Worm (Caenorhabditis elegans) whole organism, L1 larva: ENCODE measurements around the gene nhr-80.
A peak's percentile ranks its signal among the peaks of the same experiment; 100 is the strongest.

Experiments
- C04F5.9 ChIP-seq: sonication (generic microtip); optimal IDR thresholded peaks from 2 replicates; lab custom pipeline; 2016; ENCODE audit warnings: missing genetic modification characterization, missing compliant biosample characterization
- C16A3.4 ChIP-seq: fragments of 150-350 bp; optimal IDR thresholded peaks from 2 replicates; lab custom pipeline; 2014; ENCODE audit warnings: missing biosample characterization, missing genetic modification characterization
- aha-1 ChIP-seq: fragments of 150-350 bp; optimal IDR thresholded peaks from 2 replicates; lab custom pipeline; 2014; ENCODE audit warnings: missing biosample characterization, missing genetic modification characterization
- blmp-1 ChIP-seq: fragments of 150-350 bp; optimal IDR thresholded peaks from 2 replicates; lab custom pipeline; 2014; ENCODE audit warnings: missing biosample characterization, missing genetic modification characterization
- ces-1 ChIP-seq: fragments of 150-350 bp; optimal IDR thresholded peaks from 2 replicates; lab custom pipeline; 2014; ENCODE audit warnings: missing biosample characterization, missing genetic modification reagents, missing genetic modification characterization
- dpl-1 ChIP-seq, 3 experiments: fragments of 150-350 bp in 2 of 3; sonication (generic microtip) in 1 of 3; optimal IDR thresholded peaks; 2 replicates each; lab custom pipeline; 2014 to 2017; ENCODE audit warnings: missing biosample characterization in 3 of 3, missing genetic modification characterization in 3 of 3, missing genetic modification reagents in 3 of 3
- dsc-1 ChIP-seq: sonication (generic microtip); optimal IDR thresholded peaks from 2 replicates; lab custom pipeline; 2016; ENCODE audit warnings: mild to moderate bottlenecking, missing genetic modification characterization, missing compliant biosample characterization
- efl-1 ChIP-seq, 4 experiments: fragments of 150-350 bp; optimal IDR thresholded peaks in 3 of 4; peaks in 1 of 4; 1 replicate in 1 of 4; 2 replicates in 3 of 4; lab custom pipeline; 2014; ENCODE audit warnings: missing biosample characterization in 2 of 4, missing genetic modification characterization in 2 of 4, missing genetic modification reagents in 2 of 4
- egl-27 ChIP-seq, 2 experiments: fragments of 150-350 bp in 1 of 2; sonication (generic microtip); optimal IDR thresholded peaks; 3 replicates each; lab custom pipeline; 2017 to 2018; ENCODE audit warnings: missing biosample characterization in 2 of 2, missing genetic modification characterization in 2 of 2, missing genetic modification reagents in 2 of 2
- elt-2 ChIP-seq: sonication (generic microtip); optimal IDR thresholded peaks from 2 replicates; lab custom pipeline; 2016; ENCODE audit warnings: missing genetic modification characterization, mild to moderate bottlenecking, inconsistent platforms, missing compliant biosample characterization, missing genetic modification reagents
- elt-3 ChIP-seq, 6 experiments: fragments of 150-350 bp in 1 of 6; sonication (generic microtip); optimal IDR thresholded peaks; 2 replicates each; lab custom pipeline; 2017 to 2018; ENCODE audit warnings: missing biosample characterization in 6 of 6, missing genetic modification characterization in 6 of 6, inconsistent platforms in 1 of 6
- hlh-4 ChIP-seq: sonication (generic microtip); optimal IDR thresholded peaks from 2 replicates; lab custom pipeline; 2016; ENCODE audit warnings: mild to moderate bottlenecking, missing genetic modification characterization, missing compliant biosample characterization
- jun-1 ChIP-seq: fragments of 150-350 bp; optimal IDR thresholded peaks from 2 replicates; lab custom pipeline; 2014; ENCODE audit warnings: missing biosample characterization, missing genetic modification reagents, missing genetic modification characterization
- lin-14 ChIP-seq: fragments of 200-800 bp; sonication (Bioruptor generic); optimal IDR thresholded peaks from 2 replicates; lab custom pipeline; 2018; ENCODE audit warnings: mild to moderate bottlenecking, missing genetic modification characterization, moderate library complexity, missing compliant biosample characterization
- lin-15B ChIP-seq: fragments of 150-350 bp; sonication (generic microtip); optimal IDR thresholded peaks from 3 replicates; lab custom pipeline; 2014; ENCODE audit warnings: missing biosample characterization, missing genetic modification characterization
- lin-35 ChIP-seq, 2 experiments: fragments of 150-350 bp; optimal IDR thresholded peaks; 2 replicates each; lab custom pipeline; 2014; ENCODE audit warnings: missing biosample characterization in 2 of 2, missing genetic modification characterization in 2 of 2, missing genetic modification reagents in 2 of 2
- mef-2 ChIP-seq: fragments of 150-350 bp; optimal IDR thresholded peaks from 2 replicates; lab custom pipeline; 2014; ENCODE audit warnings: missing biosample characterization, missing genetic modification characterization
- mep-1 ChIP-seq: fragments of 150-350 bp; optimal IDR thresholded peaks from 2 replicates; lab custom pipeline; 2014; ENCODE audit warnings: missing biosample characterization, missing genetic modification characterization
- nhr-11 ChIP-seq: fragments of 150-350 bp; optimal IDR thresholded peaks from 2 replicates; lab custom pipeline; 2014; ENCODE audit warnings: missing biosample characterization, missing genetic modification characterization
- nhr-19 ChIP-seq: fragments of 200-800 bp; sonication (Bioruptor generic); conservative IDR thresholded peaks from 2 replicates; pipeline ENCODE4 v1.3.6; 2022; ENCODE audit warnings: missing genetic modification characterization, missing compliant biosample characterization
- nhr-28 ChIP-seq: fragments of 150-350 bp; optimal IDR thresholded peaks from 2 replicates; lab custom pipeline; 2014; ENCODE audit warnings: missing biosample characterization, missing genetic modification characterization
- nhr-71 ChIP-seq: sonication (generic microtip); optimal IDR thresholded peaks from 2 replicates; lab custom pipeline; 2016; ENCODE audit warnings: mild to moderate bottlenecking, missing genetic modification characterization, moderate library complexity, missing compliant biosample characterization
- nhr-76 ChIP-seq: sonication (generic microtip); optimal IDR thresholded peaks from 2 replicates; lab custom pipeline; 2017; ENCODE audit warnings: missing biosample characterization, missing genetic modification characterization
- nhr-77 ChIP-seq: fragments of 150-350 bp; optimal IDR thresholded peaks from 2 replicates; lab custom pipeline; 2014; ENCODE audit warnings: missing biosample characterization, missing genetic modification characterization
- nhr-85 ChIP-seq: sonication (generic microtip); peaks from one replicate; lab custom pipeline; 2016; ENCODE audit warnings: missing genetic modification characterization, inconsistent platforms, missing compliant biosample characterization
- snu-23 ChIP-seq: sonication (generic microtip); optimal IDR thresholded peaks from 2 replicates; lab custom pipeline; 2016; ENCODE audit warnings: missing genetic modification characterization, missing compliant biosample characterization
- sox-4 ChIP-seq: sonication (generic microtip); optimal IDR thresholded peaks from 2 replicates; lab custom pipeline; 2016; ENCODE audit warnings: missing genetic modification characterization, missing compliant biosample characterization
- swsn-7 ChIP-seq: sonication (generic microtip); optimal IDR thresholded peaks from 2 replicates; lab custom pipeline; 2016; ENCODE audit warnings: missing genetic modification characterization, missing compliant biosample characterization
- unc-62 ChIP-seq: fragments of 150-350 bp; optimal IDR thresholded peaks from 2 replicates; lab custom pipeline; 2014; ENCODE audit warnings: missing biosample characterization, missing genetic modification reagents, missing genetic modification characterization
- unc-86 ChIP-seq: sonication (generic microtip); optimal IDR thresholded peaks from 2 replicates; lab custom pipeline; 2016; ENCODE audit warnings: missing genetic modification characterization, missing compliant biosample characterization
- unc-98 ChIP-seq: fragments of 200-800 bp; sonication (Bioruptor generic); IDR thresholded peaks from 2 replicates; pipeline ENCODE4 v1.3.6; 2022; ENCODE audit warnings: missing genetic modification characterization, missing compliant biosample characterization
- xbp-1 ChIP-seq: sonication (generic microtip); optimal IDR thresholded peaks from 2 replicates; lab custom pipeline; 2016; ENCODE audit warnings: missing genetic modification characterization, missing compliant biosample characterization
- zag-1 ChIP-seq: fragments of 150-350 bp; optimal IDR thresholded peaks from 2 replicates; lab custom pipeline; 2014; ENCODE audit warnings: missing biosample characterization, missing genetic modification characterization
- zip-4 ChIP-seq: fragments of 200-800 bp; sonication (Bioruptor generic); optimal IDR thresholded peaks from 2 replicates; lab custom pipeline; 2018; ENCODE audit warnings: mild to moderate bottlenecking, missing genetic modification characterization, moderate library complexity, missing compliant biosample characterization
- ztf-11 ChIP-seq, 2 experiments: sonication (generic microtip); optimal IDR thresholded peaks; 2 replicates each; lab custom pipeline; 2016 to 2017; ENCODE audit warnings: missing genetic modification characterization in 2 of 2, missing biosample characterization in 1 of 2, missing compliant biosample characterization in 1 of 2
- ztf-4 ChIP-seq: fragments of 150-350 bp; optimal IDR thresholded peaks from 2 replicates; lab custom pipeline; 2014; ENCODE audit warnings: missing biosample characterization, missing genetic modification characterization

nhr-80 gene

DNA sequence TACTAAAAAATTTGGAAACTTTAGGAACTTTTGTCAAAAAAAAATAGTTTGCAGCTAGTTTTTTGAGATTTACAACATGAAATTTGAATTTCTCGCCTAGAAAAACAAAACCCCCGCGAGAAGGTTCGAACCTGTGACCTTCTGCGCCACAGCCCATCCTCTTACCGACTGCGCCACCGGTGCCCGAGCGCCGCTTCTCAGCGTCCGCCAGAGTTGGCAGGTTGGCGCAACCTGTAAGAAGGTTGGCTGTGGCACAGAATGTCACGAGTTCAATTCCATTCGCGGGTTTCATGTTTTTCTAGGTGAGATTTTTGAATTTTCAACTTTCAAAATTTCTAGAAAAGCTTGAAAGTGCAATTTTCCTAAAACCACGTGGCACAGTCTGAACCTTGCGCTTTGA is 35.7 kb upstream of the nhr-80 start:
- TF ChIP-seq xbp-1 (no peak), jun-1 (tag; lab: Kevin White, UChicago) (no peak), mef-2 (no peak), hlh-4 (tag; lab: Kevin White, UChicago) (no peak), unc-98 (GFP tag; lab: Robert Waterston, UW) (no peak), zag-1 (no peak), dsc-1 (tag; lab: Kevin White, UChicago) (no peak), nhr-85 (peak; percentile 32), nhr-19 (GFP tag; lab: Robert Waterston, UW) (no peak), swsn-7 (tag; lab: Kevin White, UChicago) (no peak), efl-1 (optimal IDR thresholded peaks at IDR 0.05; lab: Kevin White, UChicago) (no peak), efl-1 (GFP tag; optimal IDR thresholded peaks at IDR 0.05 in 1 of 2; lab: Kevin White, UChicago) (peak in 1 of 2 experiments; percentile 10), ztf-4 (tag; lab: Kevin White, UChicago) (no peak), mep-1 (tag; lab: Kevin White, UChicago) (no peak), ztf-11 (tag; optimal IDR thresholded peaks at IDR 0.05; lab: Kevin White, UChicago) (no peak), lin-35 (GFP tag; optimal IDR thresholded peaks at IDR 0.05; lab: Kevin White, UChicago) (no peak), ces-1 (GFP tag; lab: Kevin White, UChicago) (no peak)

DNA sequence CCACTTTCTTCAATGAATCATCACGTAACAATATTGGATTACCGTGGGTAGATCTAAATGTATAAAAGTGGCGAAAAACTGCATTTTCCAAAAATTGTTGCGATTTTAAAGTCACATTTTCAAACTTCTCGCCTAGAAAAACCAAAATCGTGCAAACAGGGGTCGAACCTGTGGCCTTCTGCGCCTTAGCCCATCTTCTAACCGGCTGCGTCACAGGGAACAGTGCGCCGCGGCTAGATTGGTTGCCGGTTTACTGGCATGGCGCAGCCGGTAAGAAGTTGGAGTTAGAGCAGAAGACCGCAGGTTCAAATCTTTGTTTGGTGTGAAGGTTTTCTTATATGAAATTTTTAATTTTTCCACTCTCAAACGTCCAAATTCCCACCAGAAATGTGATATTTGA is 34.4 kb upstream of the nhr-80 start:
- TF ChIP-seq dsc-1 (tag; lab: Kevin White, UChicago) (no peak), sox-4 (tag; lab: Kevin White, UChicago) (no peak), nhr-76 (tag; lab: Kevin White, UChicago) (no peak), nhr-85 (no peak), unc-62 (GFP tag; lab: Kevin White, UChicago) (no peak)

DNA sequence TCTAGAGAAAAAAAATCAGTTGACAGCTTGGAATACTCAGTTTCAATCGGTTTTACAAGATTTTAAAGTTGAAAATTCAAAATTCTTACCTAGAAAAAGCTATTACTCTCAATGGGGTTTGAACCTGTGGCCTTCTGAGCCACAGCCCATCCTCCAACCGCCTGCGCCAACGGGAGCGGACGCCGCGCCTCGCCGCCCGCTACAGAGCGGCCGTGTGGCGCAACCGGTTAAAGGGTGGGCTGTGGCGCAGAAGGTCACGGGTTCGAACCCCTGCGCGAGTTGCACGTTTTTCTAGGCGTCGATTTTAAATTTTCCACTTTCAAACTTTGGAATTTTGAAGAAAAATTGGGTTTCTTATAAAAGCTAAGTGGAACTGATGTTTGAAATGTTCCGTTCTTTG is 33.7 kb upstream of the nhr-80 start:
- no peak for TF ChIP-seq nhr-77 (tag; lab: Kevin White, UChicago)
- no peak for TF ChIP-seq nhr-71 (tag; lab: Kevin White, UChicago)
- TF ChIP-seq dpl-1 (GFP tag; optimal IDR thresholded peaks at IDR 0.05; lab: Kevin White, UChicago) = no peak
- no peak for TF ChIP-seq aha-1 (tag; lab: Kevin White, UChicago)
- no peak for TF ChIP-seq unc-86 (tag; lab: Kevin White, UChicago)
- no peak for TF ChIP-seq nhr-28 (tag; lab: Kevin White, UChicago)
- no peak for TF ChIP-seq dsc-1 (tag; lab: Kevin White, UChicago)
- no peak for TF ChIP-seq blmp-1 (tag; lab: Kevin White, UChicago)
- TF ChIP-seq snu-23 (GFP tag; lab: Kevin White, UChicago) = no peak
- TF ChIP-seq lin-14 (GFP tag; lab: Kevin White, UChicago) = no peak
- no peak for TF ChIP-seq ces-1 (GFP tag; lab: Kevin White, UChicago)
- TF ChIP-seq C04F5.9 = no peak
- TF ChIP-seq egl-27 (tag; optimal IDR thresholded peaks at IDR 0.05; lab: Kevin White, UChicago) = no peak
- TF ChIP-seq nhr-11 (tag; lab: Kevin White, UChicago) = no peak
- TF ChIP-seq C16A3.4 (tag; lab: Kevin White, UChicago) = no peak
- no peak for TF ChIP-seq zip-4 (GFP tag; lab: Kevin White, UChicago)
- no peak for TF ChIP-seq elt-2
- TF ChIP-seq elt-3 (tag; optimal IDR thresholded peaks at IDR 0.05; lab: Kevin White, UChicago) = no peak
- TF ChIP-seq lin-15B (tag; lab: Kevin White, UChicago) = no peak

DNA sequence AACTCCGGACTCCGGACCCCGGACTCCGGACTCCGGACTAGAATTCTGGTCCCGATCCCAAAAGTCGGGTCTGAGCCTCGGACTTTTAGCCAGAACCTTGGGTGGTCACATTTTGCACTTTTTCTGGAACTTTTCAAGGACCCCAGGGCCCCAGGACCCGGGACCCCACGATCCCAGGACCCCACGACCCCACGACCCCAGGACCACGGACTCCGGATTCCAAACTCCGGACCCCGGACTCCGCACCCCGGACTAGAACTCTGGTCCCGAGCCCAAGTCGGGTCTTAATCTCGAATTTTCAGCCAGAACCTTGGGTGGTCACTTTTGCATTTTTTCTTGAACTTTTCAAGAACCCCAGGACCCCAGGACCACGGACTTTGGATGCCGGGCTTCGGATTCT is 28.1 kb upstream of the nhr-80 start:
- TF ChIP-seq efl-1 (optimal IDR thresholded peaks at IDR 0.05; lab: Kevin White, UChicago) (no peak), efl-1 (GFP tag; optimal IDR thresholded peaks at IDR 0.05 in 1 of 2; lab: Kevin White, UChicago) (peak in 1 of 2 experiments; percentile 23), elt-2 (no peak)
